Worm (Caenorhabditis elegans) whole organism, young adult: ENCODE results near the gene C14C10.5.

Experiments
- ama-1 ChIP-seq, 3 experiments: fragments of 150-350 bp in 1 of 3; sonication (generic microtip) in 2 of 3; optimal IDR thresholded peaks; 2 replicates each; lab custom pipeline; 2014 to 2018; ENCODE audit warnings: missing biosample characterization in 2 of 3, missing genetic modification characterization in 2 of 3, missing genetic modification reagents in 2 of 3
- ceh-58 ChIP-seq: fragments of 200-800 bp; sonication (Bioruptor generic); IDR thresholded peaks from 2 replicates; pipeline ENCODE4 v1.3.6; 2022; ENCODE audit warnings: missing genetic modification characterization, missing compliant biosample characterization
- mes-4 ChIP-seq: sonication (generic microtip); optimal IDR thresholded peaks from 2 replicates; lab custom pipeline; 2016; ENCODE audit warnings: missing genotype, missing genetic modification characterization, missing compliant biosample characterization
- rpc-1 ChIP-seq, 2 experiments: fragments of 150-350 bp in 1 of 2; sonication (generic microtip) in 1 of 2; optimal IDR thresholded peaks; 2 replicates each; lab custom pipeline; 2014 to 2018; ENCODE audit warnings: missing biosample characterization in 1 of 2, missing genetic modification characterization in 1 of 2, missing genetic modification reagents in 1 of 2, missing genotype in 1 of 2
- unc-62 ChIP-seq: fragments of 150-350 bp; optimal IDR thresholded peaks from 2 replicates; lab custom pipeline; 2014; ENCODE audit warnings: missing biosample characterization, missing genetic modification reagents, missing genetic modification characterization
- ztf-26 ChIP-seq: sonication (generic microtip); optimal IDR thresholded peaks from 2 replicates; lab custom pipeline; 2017; ENCODE audit warnings: missing genetic modification characterization, missing compliant biosample characterization

DNA sequence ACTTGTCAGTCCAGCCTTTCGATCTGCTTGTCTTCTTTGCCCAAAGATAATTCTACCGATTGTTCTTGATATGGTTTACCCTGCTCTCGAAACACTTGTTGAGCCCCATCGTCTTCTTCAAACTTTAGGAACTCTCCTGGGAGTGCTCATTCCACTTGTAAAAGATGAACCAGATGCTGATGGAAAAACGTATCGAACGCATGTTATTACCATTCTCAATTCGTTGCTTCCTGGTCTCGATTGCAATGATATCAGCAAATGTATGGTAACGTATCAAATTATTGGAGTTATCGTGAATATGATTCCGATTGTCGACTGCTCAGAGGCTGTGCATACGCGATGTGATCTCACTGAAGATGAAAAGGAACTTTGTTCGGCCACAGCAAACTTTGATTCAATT lies 1.8 kb downstream of the C14C10.5 start:
- TF ChIP-seq ceh-58 (no peak), ama-1 (optimal IDR thresholded peaks at IDR 0.05; lab: Kevin White, UChicago) (no peak), ama-1 (GFP tag; optimal IDR thresholded peaks at IDR 0.05; lab: Kevin White, UChicago) (no peak), ztf-26 (no peak), unc-62 (GFP tag; lab: Kevin White, UChicago) (no peak), mes-4 (no peak), rpc-1 (optimal IDR thresholded peaks at IDR 0.05; lab: Kevin White, UChicago) (no peak), rpc-1 (tag; optimal IDR thresholded peaks at IDR 0.05; lab: Kevin White, UChicago) (no peak)
